Worm (Caenorhabditis elegans) whole organism, early embryonic: ENCODE data around the gene C29H12.6.

ENCODE experiments used
- F13C5.2 ChIP-seq: sonication (generic microtip); optimal IDR thresholded peaks from 2 replicates; lab custom pipeline; 2017; ENCODE audit warnings: mild to moderate bottlenecking, missing genetic modification characterization, inconsistent platforms, missing compliant biosample characterization
- aly-1 ChIP-seq: sonication (generic microtip); optimal IDR thresholded peaks from 2 replicates; lab custom pipeline; 2016; ENCODE audit warnings: missing genetic modification characterization, missing compliant biosample characterization
- ama-1 ChIP-seq: fragments of 150-350 bp; optimal IDR thresholded peaks from 2 replicates; lab custom pipeline; 2014
- ceh-36 ChIP-seq: sonication (generic microtip); optimal IDR thresholded peaks from 2 replicates; lab custom pipeline; 2016; ENCODE audit warnings: missing genetic modification characterization, inconsistent platforms, missing compliant biosample characterization
- ets-7 ChIP-seq: sonication (generic microtip); optimal IDR thresholded peaks from 2 replicates; lab custom pipeline; 2016; ENCODE audit warnings: missing genotype, missing genetic modification characterization, missing compliant biosample characterization
- flt-1 ChIP-seq: fragments of 200-800 bp; sonication (Bioruptor generic); IDR thresholded peaks from 2 replicates; pipeline ENCODE4 v1.3.6; 2022; ENCODE audit warnings: missing genetic modification characterization, missing compliant biosample characterization
- hmbx-1 ChIP-seq: sonication (generic microtip); optimal IDR thresholded peaks from 2 replicates; lab custom pipeline; 2016; ENCODE audit warnings: mild to moderate bottlenecking, missing genetic modification characterization, missing compliant biosample characterization
- hnd-1 ChIP-seq: sonication (generic microtip); optimal IDR thresholded peaks from 2 replicates; lab custom pipeline; 2016; ENCODE audit warnings: missing genetic modification characterization, missing compliant biosample characterization
- pes-1 ChIP-seq: fragments of 200-800 bp; sonication (Bioruptor generic); IDR thresholded peaks from 2 replicates; pipeline ENCODE4 v1.3.6; 2022; ENCODE audit warnings: missing genetic modification reagents, missing genetic modification characterization, missing compliant biosample characterization
- tbx-11 ChIP-seq: fragments of 200-800 bp; sonication (Bioruptor generic); IDR thresholded peaks from 2 replicates; pipeline ENCODE4 v1.3.6; 2022; ENCODE audit warnings: missing genetic modification characterization, missing compliant biosample characterization
- tbx-37 ChIP-seq: fragments of 200-800 bp; sonication (Bioruptor generic); conservative IDR thresholded peaks from 2 replicates; pipeline ENCODE4 v1.3.6; 2022; ENCODE audit warnings: missing genetic modification reagents, missing genetic modification characterization, missing compliant biosample characterization
- tra-4 ChIP-seq: sonication (generic microtip); optimal IDR thresholded peaks from 2 replicates; lab custom pipeline; 2017; ENCODE audit warnings: missing genetic modification characterization, missing compliant biosample characterization

DNA sequence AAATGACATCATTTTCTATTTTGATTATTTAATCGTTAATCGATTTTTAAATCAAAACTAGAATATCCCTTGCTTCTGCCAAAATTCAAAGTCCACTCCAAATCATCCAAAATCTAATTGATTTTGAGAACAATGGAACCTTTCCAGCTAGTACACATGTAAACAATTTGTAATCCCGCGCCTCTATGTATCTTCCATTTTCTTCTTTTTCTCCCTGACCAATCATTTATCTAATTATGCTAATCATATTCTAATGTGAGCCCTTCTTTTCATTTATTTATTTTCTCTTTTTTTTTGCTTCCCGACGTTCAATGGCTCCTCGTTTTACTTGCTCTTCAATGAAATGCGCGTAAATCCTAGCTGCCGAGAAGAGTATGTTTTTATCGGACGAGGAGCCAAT is 20.1 kb upstream of the C29H12.6 start:
- TF ChIP-seq ama-1 (lab: Kevin White, UChicago) = no peak
- TF ChIP-seq tbx-11 (GFP tag; lab: Robert Waterston, UW) = no peak
- TF ChIP-seq tbx-37 (GFP tag; lab: Robert Waterston, UW) = no peak
- no peak for TF ChIP-seq hmbx-1 (tag; lab: Kevin White, UChicago)
- TF ChIP-seq tra-4 (tag; lab: Kevin White, UChicago) = no peak
- TF ChIP-seq F13C5.2 (tag; lab: Kevin White, UChicago) = no peak
- no peak for TF ChIP-seq pes-1 (GFP tag; lab: Robert Waterston, UW)
- no peak for TF ChIP-seq ceh-36 (tag; lab: Kevin White, UChicago)
- no peak for TF ChIP-seq aly-1 (tag; lab: Kevin White, UChicago)
- TF ChIP-seq ets-7 = no peak
- TF ChIP-seq flt-1 (GFP tag; lab: Robert Waterston, UW) = no peak
- TF ChIP-seq hnd-1 (tag; lab: Kevin White, UChicago) = no peak
